Fruit fly (Drosophila melanogaster) S2 (cell line): ENCODE measurements around the gene kto.

Experiments
- CG8478 ChIP-seq: fragments of >200 bp; optimal IDR thresholded peaks from 2 replicates; lab custom pipeline; 2018
- CTCF ChIP-seq, 2 experiments: fragments of >200 bp; optimal IDR thresholded peaks; 2 replicates each; lab custom pipeline; 2018

kto gene

DNA sequence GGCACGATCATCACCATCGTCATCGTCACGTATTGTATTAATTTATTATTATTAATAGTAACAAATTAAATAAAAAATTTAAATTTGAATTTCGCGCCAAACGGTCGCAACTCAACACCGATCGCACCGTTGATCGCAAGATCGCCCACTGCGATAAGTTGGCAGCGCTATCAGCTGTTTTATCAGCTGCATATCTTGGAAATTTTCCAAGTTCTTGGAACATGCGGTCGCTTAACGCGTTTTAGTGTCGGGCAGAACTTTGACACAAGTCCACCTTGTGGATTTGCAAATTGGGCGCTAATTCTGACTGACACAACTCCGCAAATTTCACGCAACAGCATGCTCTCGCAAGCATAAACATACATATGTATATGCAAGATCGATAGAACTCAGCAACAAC is 24.8 kb downstream of the kto start:
- TF ChIP-seq CG8478 (lab: Kevin White, UChicago) = no peak
- no peak for TF ChIP-seq CTCF (optimal IDR thresholded peaks at IDR 0.05; lab: Kevin White, UChicago)

DNA sequence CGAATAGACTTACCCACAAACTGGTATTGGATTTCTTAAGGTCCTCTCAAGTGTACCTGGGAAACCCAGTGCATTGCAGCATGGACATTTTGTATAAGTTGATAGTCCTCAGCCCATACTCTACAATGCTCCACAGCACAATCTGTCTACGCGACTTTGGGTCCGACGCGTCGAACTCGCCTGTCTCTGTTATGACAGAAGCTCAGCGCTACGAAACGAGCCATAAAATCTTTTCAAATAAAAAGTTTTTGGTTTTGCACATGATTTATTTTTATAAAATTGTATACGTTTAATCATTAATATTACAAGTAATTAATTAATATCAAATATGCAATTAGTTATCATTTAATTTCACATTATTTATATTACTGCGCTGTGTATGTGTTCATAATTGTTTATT is 30.8 kb downstream of the kto start:
- TF ChIP-seq CTCF (optimal IDR thresholded peaks at IDR 0.05; lab: Kevin White, UChicago) = no peak
- no peak for TF ChIP-seq CG8478 (lab: Kevin White, UChicago)

DNA sequence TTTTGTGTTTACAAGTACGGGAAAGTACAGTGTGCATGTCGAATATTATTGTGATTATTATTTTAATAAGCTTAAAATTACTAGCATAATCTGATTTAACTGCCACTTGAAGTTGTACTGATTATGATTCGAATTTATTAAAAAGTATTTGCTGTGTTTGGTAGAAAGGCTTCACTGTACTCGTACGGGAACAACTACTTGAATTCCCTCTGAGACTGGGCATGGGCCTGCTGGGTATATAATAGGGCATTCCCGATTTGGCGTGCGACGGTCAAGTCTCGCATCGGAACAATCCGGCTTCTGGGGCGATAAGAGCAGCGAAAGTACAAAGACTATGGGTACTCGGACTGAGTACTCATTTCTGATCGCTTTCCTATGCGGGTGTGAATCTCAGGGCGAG is 33.3 kb downstream of the kto start:
- no peak for TF ChIP-seq CTCF (optimal IDR thresholded peaks at IDR 0.05; lab: Kevin White, UChicago)
- no peak for TF ChIP-seq CG8478 (lab: Kevin White, UChicago)

DNA sequence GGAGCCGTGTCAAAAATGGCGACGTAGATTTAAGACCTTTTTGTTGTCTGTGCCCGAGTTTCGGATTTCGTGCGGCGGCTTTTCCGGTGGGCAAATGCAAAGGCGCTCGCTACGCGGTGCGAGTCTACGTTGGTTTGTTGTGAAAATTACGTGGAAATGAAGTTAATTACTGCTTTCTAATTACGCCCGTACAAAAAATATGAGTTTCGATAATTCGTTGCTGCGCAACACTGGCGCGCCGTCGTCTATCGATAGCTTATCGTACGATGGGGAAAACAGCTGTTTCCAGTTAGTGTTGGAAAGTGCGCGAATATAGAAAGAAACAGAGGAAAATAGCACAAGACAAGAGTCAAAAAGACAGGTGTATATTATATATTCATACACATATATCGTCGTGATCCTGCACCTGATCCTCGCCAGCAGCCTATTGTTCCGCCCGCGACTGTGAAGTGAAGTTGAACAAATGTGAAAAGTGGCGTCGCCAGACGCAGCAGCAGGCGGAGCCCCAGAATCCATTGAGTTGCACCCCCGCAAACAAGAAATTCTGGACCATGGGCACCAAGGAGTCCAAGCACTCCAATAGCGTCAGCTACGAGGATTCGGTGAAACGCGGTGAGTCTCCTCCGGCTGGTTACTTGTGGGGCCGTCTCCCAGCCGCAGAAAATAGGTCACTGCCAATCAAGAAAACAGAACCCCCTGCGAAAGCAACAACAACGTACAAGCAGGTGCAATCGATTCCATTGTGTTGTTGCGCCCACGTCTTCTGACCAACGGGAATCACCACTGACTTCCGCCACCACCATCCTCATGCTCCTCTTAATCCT is 34.6 kb downstream of the kto start, which contains the start of the genes Rab8 and Usp32:
Gene Rab8 (minus strand): TSS at position 236 of the 824 bp plus-strand sequence.
Gene Usp32 (plus strand): TSS at position 297 of the 824 bp plus-strand sequence.
- TF ChIP-seq CTCF (optimal IDR thresholded peaks at IDR 0.05; lab: Kevin White, UChicago) (no peak), CG8478 (lab: Kevin White, UChicago) (no peak)

DNA sequence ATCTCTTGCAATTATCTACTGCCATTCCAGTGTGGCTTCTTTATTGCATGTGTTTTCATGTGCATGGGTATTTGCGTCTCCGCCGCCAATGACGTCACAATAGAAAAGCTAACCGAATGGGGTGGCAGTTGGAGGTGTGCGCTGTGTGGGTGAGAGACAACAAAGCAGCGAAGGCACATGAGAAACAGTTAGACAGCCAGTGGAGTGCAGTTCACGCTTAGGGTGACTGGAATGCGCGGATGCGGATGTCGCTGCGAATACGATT is 35.2 kb downstream of the kto start:
- TF ChIP-seq CTCF (optimal IDR thresholded peaks at IDR 0.05; lab: Kevin White, UChicago) = no peak

DNA sequence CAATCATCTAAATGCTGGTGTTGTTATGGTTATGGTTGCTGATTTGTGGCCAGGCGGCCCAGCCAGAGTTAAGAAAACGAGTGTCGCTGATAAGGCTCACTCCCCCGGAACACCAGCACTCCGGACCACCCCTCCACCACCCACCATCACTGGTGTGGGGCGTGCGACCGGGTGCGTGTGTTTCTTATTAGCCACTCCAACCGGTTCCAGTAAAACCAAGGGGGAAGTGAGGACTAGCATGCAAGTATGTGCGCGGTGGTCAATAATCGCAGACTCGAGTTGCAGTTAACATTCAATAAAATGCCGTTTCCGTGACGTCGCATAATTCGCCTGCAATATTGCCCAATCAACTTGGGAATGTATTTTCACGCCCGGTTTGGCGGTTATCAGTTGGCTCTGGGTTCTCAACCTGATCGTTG is 36.1 kb downstream of the kto start:
- TF ChIP-seq CG8478 (lab: Kevin White, UChicago) (no peak), CTCF (optimal IDR thresholded peaks at IDR 0.05; lab: Kevin White, UChicago) (no peak)

DNA sequence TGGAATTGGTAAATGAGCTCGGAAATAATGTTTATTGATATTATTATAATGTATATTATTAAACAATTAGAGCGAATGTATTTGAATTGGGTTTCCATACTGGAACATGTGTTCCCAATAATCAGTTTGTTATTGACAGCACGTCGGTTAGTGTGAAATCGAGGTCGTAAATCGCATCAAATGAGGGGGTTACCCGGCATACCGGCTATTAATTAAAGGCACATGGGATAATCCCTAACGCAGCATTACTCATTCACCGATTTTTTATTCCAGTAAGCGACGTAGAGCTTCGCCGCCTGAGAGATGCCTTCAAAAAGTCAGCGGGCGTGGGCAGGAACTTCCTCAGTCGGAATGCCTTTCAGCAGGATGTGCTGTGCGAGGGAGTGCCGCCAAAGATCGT is 37.1 kb downstream of the kto start:
- TF ChIP-seq CTCF (optimal IDR thresholded peaks at IDR 0.05; lab: Kevin White, UChicago) (no peak), CG8478 (lab: Kevin White, UChicago) (no peak)
